Worm (Caenorhabditis elegans): Measurements from ENCODE around the gene hex-5.

- TF ChIP-seq ceh-36 (tag; optimal IDR thresholded peaks at IDR 0.05) (no peak), ceh-13 (GFP tag; optimal IDR thresholded peaks at IDR 0.05) (no peak)
Measured at ce11 chrX:14931443-14931842, 26.4 kb upstream of the hex-5 start.

All from whole organism, early embryonic.